Fruit fly (Drosophila melanogaster) whole organism, wandering third instar larva: Measurements from ENCODE around the gene aay.

Experiments
- Abd-B ChIP-seq: fragments of >200 bp; optimal IDR thresholded peaks from 2 replicates; lab custom pipeline; 2017; ENCODE audit warnings: missing biosample characterization, missing genetic modification characterization
- CG32264 ChIP-seq: fragments of 200-800 bp; sonication (Bioruptor generic); optimal IDR thresholded peaks from 2 replicates; lab custom pipeline; 2016; ENCODE audit warnings: missing biosample characterization, missing genetic modification characterization
- CG9705 ChIP-seq: fragments of 200-800 bp; sonication (Bioruptor generic); optimal IDR thresholded peaks from 2 replicates; lab custom pipeline; 2018; ENCODE audit warnings: missing biosample characterization, mild to moderate bottlenecking, missing genetic modification characterization
- Dfd ChIP-seq: fragments of >200 bp; optimal IDR thresholded peaks from 2 replicates; lab custom pipeline; 2017; ENCODE audit warnings: missing biosample characterization, missing genetic modification characterization
- Dif ChIP-seq: fragments of 200-275, 200-300 bp; sonication (Bioruptor generic); optimal IDR thresholded peaks from 2 replicates; lab custom pipeline; 2018; ENCODE audit warnings: missing biosample characterization, missing genetic modification characterization; ENCODE audit not compliant: partially characterized antibody
- Hnf4 ChIP-seq: fragments of 200-800 bp; sonication (Bioruptor generic); optimal IDR thresholded peaks from 2 replicates; lab custom pipeline; 2016; ENCODE audit warnings: missing biosample characterization, mild to moderate bottlenecking, missing genetic modification characterization
- Jra ChIP-seq: sonication (Bioruptor generic); optimal IDR thresholded peaks from 2 replicates; lab custom pipeline; 2016; ENCODE audit warnings: missing biosample characterization, missing genetic modification characterization
- Myc ChIP-seq: fragments of >200 bp; optimal IDR thresholded peaks from 2 replicates; lab custom pipeline; 2017
- N ChIP-seq: fragments of >200 bp; optimal IDR thresholded peaks from 2 replicates; lab custom pipeline; 2018; ENCODE audit warnings: missing biosample characterization, missing external identifiers, missing genetic modification characterization
- OdsH ChIP-seq: fragments of 200-800 bp; sonication (Bioruptor generic); optimal IDR thresholded peaks from 2 replicates; lab custom pipeline; 2016; ENCODE audit warnings: missing biosample characterization, mild to moderate bottlenecking, missing genetic modification characterization
- Rel ChIP-seq, 2 experiments: fragments of 200-800 bp; sonication (Bioruptor generic) in 1 of 2; optimal IDR thresholded peaks; 2 replicates in 1 of 2; 3 replicates in 1 of 2; lab custom pipeline; 2016 to 2019; ENCODE audit warnings: mild to moderate bottlenecking in 2 of 2, missing biosample characterization in 2 of 2, missing genetic modification characterization in 2 of 2, moderate library complexity in 1 of 2
- Sp1 ChIP-seq: fragments of 200-800 bp; sonication (Bioruptor generic); optimal IDR thresholded peaks from 3 replicates; lab custom pipeline; 2019; ENCODE audit warnings: missing biosample characterization, mild to moderate bottlenecking, missing genetic modification characterization, moderate library complexity
- br ChIP-seq: fragments of 200-800 bp; sonication (Bioruptor generic); optimal IDR thresholded peaks from 2 replicates; lab custom pipeline; 2016; ENCODE audit warnings: missing biosample characterization, missing genetic modification characterization
- brk ChIP-seq: fragments of 200-800 bp; sonication (Bioruptor generic); optimal IDR thresholded peaks from 2 replicates; lab custom pipeline; 2016; ENCODE audit warnings: missing biosample characterization, mild to moderate bottlenecking, missing genetic modification characterization
- dl ChIP-seq, 2 experiments: fragments of 175-275, 200-275 bp in 1 of 2; fragments of 200-275 bp in 1 of 2; sonication (Bioruptor generic); optimal IDR thresholded peaks; lab custom pipeline; 2018; ENCODE audit warnings: mild to moderate bottlenecking in 2 of 2, missing biosample characterization in 2 of 2, missing genetic modification characterization in 2 of 2, moderate library complexity in 2 of 2; ENCODE audit not compliant: partially characterized antibody in 2 of 2, insufficient read depth in 1 of 2
- dsf ChIP-seq: sonication (Bioruptor generic); optimal IDR thresholded peaks from 2 replicates; lab custom pipeline; 2016; ENCODE audit warnings: missing biosample characterization, missing genetic modification characterization, borderline replicate concordance
- ey ChIP-seq: fragments of 200-800 bp; sonication (Bioruptor generic); optimal IDR thresholded peaks from 2 replicates; lab custom pipeline; 2016; ENCODE audit warnings: missing biosample characterization, missing genetic modification characterization
- foxo ChIP-seq, 2 experiments: fragments of 200-800 bp; sonication (Bioruptor generic); optimal IDR thresholded peaks; 2 replicates in 1 of 2; 3 replicates in 1 of 2; lab custom pipeline; 2016 to 2017; ENCODE audit warnings: missing biosample characterization in 2 of 2, missing genetic modification characterization in 2 of 2
- fru ChIP-seq: fragments of 200-800 bp; sonication (Bioruptor generic); optimal IDR thresholded peaks from 3 replicates; lab custom pipeline; 2016; ENCODE audit warnings: missing biosample characterization, mild to moderate bottlenecking, missing genetic modification characterization
- h ChIP-seq: fragments of 200-800 bp; sonication (Bioruptor generic); optimal IDR thresholded peaks from 3 replicates; lab custom pipeline; 2016; ENCODE audit warnings: missing biosample characterization, mild to moderate bottlenecking, missing genetic modification characterization
- jim ChIP-seq: fragments of 175-275, 200-325 bp; sonication (Bioruptor generic); optimal IDR thresholded peaks from 2 replicates; lab custom pipeline; 2016; ENCODE audit warnings: missing biosample characterization, mild to moderate bottlenecking, missing genetic modification characterization
- lola ChIP-seq: fragments of >200 bp; optimal IDR thresholded peaks from 2 replicates; lab custom pipeline; 2017; ENCODE audit warnings: missing biosample characterization, missing genetic modification characterization
- pan ChIP-seq: fragments of >200 bp; optimal IDR thresholded peaks from 2 replicates; lab custom pipeline; 2017
- rgr ChIP-seq: fragments of 200-800 bp; sonication (Bioruptor generic); optimal IDR thresholded peaks from 3 replicates; lab custom pipeline; 2016; ENCODE audit warnings: missing biosample characterization, mild to moderate bottlenecking, missing genetic modification characterization
- sage ChIP-seq: fragments of 200-800 bp; sonication (Bioruptor generic); optimal IDR thresholded peaks from 2 replicates; lab custom pipeline; 2016; ENCODE audit warnings: missing biosample characterization, mild to moderate bottlenecking, missing genetic modification characterization
- tai ChIP-seq: sonication (Bioruptor generic); optimal IDR thresholded peaks from 2 replicates; lab custom pipeline; 2016; ENCODE audit warnings: missing biosample characterization, missing genetic modification characterization
- usp ChIP-seq: fragments of >200 bp; optimal IDR thresholded peaks from 2 replicates; lab custom pipeline; 2017; ENCODE audit warnings: missing biosample characterization, missing genetic modification characterization
- woc ChIP-seq: sonication (Bioruptor generic); optimal IDR thresholded peaks from 2 replicates; lab custom pipeline; 2016; ENCODE audit warnings: missing biosample characterization, mild to moderate bottlenecking, missing genetic modification characterization

aay gene

DNA sequence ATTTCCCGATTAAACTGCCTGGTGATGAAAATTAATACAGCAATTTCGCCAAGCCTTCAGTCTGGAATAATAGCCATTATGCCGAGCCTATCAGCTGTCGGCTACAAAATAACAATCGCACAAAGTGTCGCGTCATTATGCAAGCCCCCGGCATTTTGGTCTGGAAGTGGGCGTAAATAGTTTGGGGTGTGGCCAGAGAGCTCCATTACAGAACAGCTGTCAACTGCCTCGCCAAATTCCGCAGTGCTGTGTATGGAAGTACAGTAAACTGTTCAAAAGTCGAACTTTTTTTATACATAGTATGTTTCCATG, 2.3 kb upstream of the aay start:
- no peak for TF ChIP-seq CG9705 (GFP tag; lab: Kevin White, UChicago)

DNA sequence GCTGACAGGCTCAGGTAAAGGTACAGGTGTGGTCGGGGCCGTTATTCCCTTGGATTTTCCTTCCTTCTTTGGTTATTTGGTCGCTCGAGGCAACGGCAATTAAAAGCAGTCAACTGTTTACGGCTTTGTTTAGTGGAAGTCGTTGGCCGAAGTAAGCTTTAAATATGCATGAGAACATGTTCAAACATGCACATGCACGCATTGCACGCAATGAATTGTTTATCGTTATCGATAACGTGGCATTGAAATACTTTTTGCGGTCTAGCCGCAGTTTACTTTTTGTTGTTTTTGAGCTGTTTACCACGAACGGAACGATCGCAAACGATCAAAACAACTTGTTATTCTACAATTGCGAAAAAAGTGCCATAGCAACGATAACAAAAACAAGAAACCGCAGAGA, 1.4 kb upstream of the aay start:
- no peak for TF ChIP-seq pan (lab: Kevin White, UChicago)
- TF ChIP-seq Rel (GFP tag; optimal IDR thresholded peaks at IDR 0.05; lab: Kevin White, UChicago) = no peak
- TF ChIP-seq Rel (tag; optimal IDR thresholded peaks at IDR 0.05; lab: Kevin White, UChicago) = no peak
- no peak for TF ChIP-seq jim (GFP tag; lab: Kevin White, UChicago)
- TF ChIP-seq br (GFP tag; lab: Kevin White, UChicago) = no peak
- no peak for TF ChIP-seq Abd-B (GFP tag; lab: Kevin White, UChicago)
- TF ChIP-seq h = no peak
- TF ChIP-seq usp (GFP tag; lab: Kevin White, UChicago) = no peak
- no peak for TF ChIP-seq sage

- no peak for TF ChIP-seq CG9705 (GFP tag; lab: Kevin White, UChicago)
- TF ChIP-seq Rel (GFP tag; optimal IDR thresholded peaks at IDR 0.05; lab: Kevin White, UChicago) = no peak
- peak; percentile 90 for TF ChIP-seq Rel (tag; optimal IDR thresholded peaks at IDR 0.05; lab: Kevin White, UChicago)
- TF ChIP-seq CG32264 (GFP tag; lab: Kevin White, UChicago) = no peak
- no peak for TF ChIP-seq dl (GFP tag; optimal IDR thresholded peaks at IDR 0.05; lab: Kevin White, UChicago; ENCODE audit: insufficient read depth in 1 of 2, partially characterized antibody in 2 of 2)
- no peak for TF ChIP-seq Dfd
- no peak for TF ChIP-seq dsf
- TF ChIP-seq, all 38 proteins: peak for 1
These were observed 918 bp upstream of the aay start for dm6 chr3L:9422135-9422534.

dm6 chr3L:9423757-9424527, 889 bp downstream of the aay start:
- TF ChIP-seq Rel (GFP tag; optimal IDR thresholded peaks at IDR 0.05; lab: Kevin White, UChicago) (no peak), Rel (tag; optimal IDR thresholded peaks at IDR 0.05; lab: Kevin White, UChicago) (peak; percentile 76), N (GFP tag; lab: Kevin White, UChicago) (no peak), CG9705 (GFP tag; lab: Kevin White, UChicago) (no peak)

- peak; percentile 8 for TF ChIP-seq OdsH (GFP tag; lab: Kevin White, UChicago)
- peak in 1 of 2 experiments; percentile 14 for TF ChIP-seq foxo (GFP tag; optimal IDR thresholded peaks at IDR 0.05; lab: Kevin White, UChicago)
- TF ChIP-seq Sp1 (GFP tag; lab: Kevin White, UChicago) = peak; percentile 4
- no peak for TF ChIP-seq dsf
- TF ChIP-seq pan (lab: Kevin White, UChicago) = no peak
- TF ChIP-seq sage = peak; percentile 8
- TF ChIP-seq Rel (GFP tag; optimal IDR thresholded peaks at IDR 0.05; lab: Kevin White, UChicago) = no peak
- no peak for TF ChIP-seq Rel (tag; optimal IDR thresholded peaks at IDR 0.05; lab: Kevin White, UChicago)
- TF ChIP-seq brk (GFP tag; lab: Kevin White, UChicago) = peak; percentile 62
These were observed 1.5 kb downstream of the aay start for dm6 chr3L:9424528-9424911.

DNA sequence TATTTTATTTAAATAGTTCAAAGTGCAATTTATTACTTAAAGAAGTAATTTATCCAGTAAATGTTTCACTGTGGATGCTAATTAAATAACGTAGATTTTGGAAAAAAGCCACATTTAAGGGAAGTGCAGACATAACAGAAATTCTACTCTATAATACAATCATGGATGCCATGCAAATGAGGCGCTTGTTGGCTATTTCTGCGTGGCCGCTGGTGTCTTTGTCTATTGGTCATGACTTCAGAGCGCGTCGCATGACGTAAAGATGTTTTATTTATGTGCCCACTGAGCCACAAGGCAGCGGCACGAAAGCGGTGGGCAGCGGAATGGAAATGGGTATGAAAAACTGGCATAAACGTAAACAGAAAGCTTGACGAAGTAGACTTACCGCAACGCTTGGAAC, 2.8 kb downstream of the aay start:
- TF ChIP-seq Myc (lab: Kevin White, UChicago) (no peak), lola (GFP tag; lab: Kevin White, UChicago) (no peak), Dif (GFP tag; lab: Kevin White, UChicago) (no peak), ey (GFP tag; lab: Kevin White, UChicago) (no peak), sage (no peak), h (no peak), Sp1 (GFP tag; lab: Kevin White, UChicago) (no peak), jim (GFP tag; lab: Kevin White, UChicago) (no peak), OdsH (GFP tag; lab: Kevin White, UChicago) (no peak), br (GFP tag; lab: Kevin White, UChicago) (no peak), tai (GFP tag; lab: Kevin White, UChicago) (no peak), brk (GFP tag; lab: Kevin White, UChicago) (no peak), woc (GFP tag; lab: Kevin White, UChicago) (no peak), rgr (GFP tag; lab: Kevin White, UChicago) (no peak), Hnf4 (GFP tag; lab: Kevin White, UChicago) (no peak), Jra (no peak), fru (GFP tag; lab: Kevin White, UChicago) (no peak)
